Fruit fly (Drosophila melanogaster): ENCODE measurements around the gene pod1.

Gene pod1

DNA sequence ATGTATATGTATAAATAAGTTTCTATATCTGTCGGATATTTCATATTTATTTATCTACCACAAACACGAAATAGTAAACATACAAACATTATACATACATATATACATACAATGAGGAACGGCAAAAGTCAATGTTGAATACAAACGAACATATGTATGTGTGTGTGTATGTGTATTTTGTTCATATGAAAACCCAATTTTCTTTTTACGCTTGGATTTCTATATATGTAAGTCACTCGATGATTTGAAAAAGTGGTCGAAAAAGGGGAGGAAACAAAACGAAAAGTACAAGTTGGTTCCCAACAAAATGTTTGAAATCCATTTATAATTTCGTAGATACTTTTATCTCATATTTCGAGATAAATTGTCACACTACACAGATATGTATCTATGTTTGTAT, 53.8 kb downstream of the pod1 start:
- TF ChIP-seq Mio (GFP tag; optimal IDR thresholded peaks at IDR 0.05) (no peak), dsf (GFP tag; optimal IDR thresholded peaks at IDR 0.05; ENCODE audit: borderline replicate concordance) (no peak), Sp1 (GFP tag; optimal IDR thresholded peaks at IDR 0.05) (no peak), Jra (GFP tag; optimal IDR thresholded peaks at IDR 0.05) (no peak), h (GFP tag; optimal IDR thresholded peaks at IDR 0.05) (no peak)

DNA sequence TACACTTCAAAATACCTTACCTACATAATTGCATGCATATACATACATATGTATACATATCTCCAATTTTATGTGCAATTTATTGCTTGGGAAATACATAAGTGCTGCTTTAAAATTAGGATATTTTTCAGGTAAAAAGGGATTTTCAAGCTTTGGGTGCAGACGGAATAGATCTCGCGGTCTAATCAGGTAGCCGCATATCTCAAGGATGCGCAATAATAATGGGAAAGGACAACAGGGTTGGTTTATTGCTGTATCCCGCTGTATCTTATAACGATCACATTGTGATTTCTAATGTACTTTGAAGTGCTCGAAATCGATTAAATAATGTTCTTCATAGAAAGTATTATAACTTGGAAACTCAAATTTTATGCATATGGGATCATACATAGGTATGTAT, 54.2 kb downstream of the pod1 start:
- TF ChIP-seq CrebA (GFP tag; optimal IDR thresholded peaks at IDR 0.05; ENCODE audit: borderline replicate concordance) (no peak), tai (GFP tag; optimal IDR thresholded peaks at IDR 0.05) (no peak), Hr83 (GFP tag; optimal IDR thresholded peaks at IDR 0.05; ENCODE audit: poor library complexity, severe bottlenecking) (no peak), lola (GFP tag; optimal IDR thresholded peaks at IDR 0.05) (no peak), Hnf4 (GFP tag; optimal IDR thresholded peaks at IDR 0.05) (no peak), Rel (GFP tag; optimal IDR thresholded peaks at IDR 0.05) (no peak), Rel (tag; optimal IDR thresholded peaks at IDR 0.05) (no peak), jim (GFP tag; optimal IDR thresholded peaks at IDR 0.05) (no peak), rgr (GFP tag; optimal IDR thresholded peaks at IDR 0.05) (no peak), Hr78 (GFP tag; optimal IDR thresholded peaks at IDR 0.05) (no peak), Myc (optimal IDR thresholded peaks at IDR 0.05) (no peak), usp (GFP tag; optimal IDR thresholded peaks at IDR 0.05) (no peak), CG32264 (GFP tag; optimal IDR thresholded peaks at IDR 0.05) (no peak), OdsH (GFP tag; optimal IDR thresholded peaks at IDR 0.05) (no peak), psq (GFP tag; optimal IDR thresholded peaks at IDR 0.05) (no peak), fru (GFP tag; optimal IDR thresholded peaks at IDR 0.05) (no peak), Sp1 (GFP tag; optimal IDR thresholded peaks at IDR 0.05) (no peak), woc (GFP tag; optimal IDR thresholded peaks at IDR 0.05) (no peak), Jra (GFP tag; optimal IDR thresholded peaks at IDR 0.05) (no peak), N (GFP tag; optimal IDR thresholded peaks at IDR 0.05) (no peak), sage (GFP tag; optimal IDR thresholded peaks at IDR 0.05) (no peak)

DNA sequence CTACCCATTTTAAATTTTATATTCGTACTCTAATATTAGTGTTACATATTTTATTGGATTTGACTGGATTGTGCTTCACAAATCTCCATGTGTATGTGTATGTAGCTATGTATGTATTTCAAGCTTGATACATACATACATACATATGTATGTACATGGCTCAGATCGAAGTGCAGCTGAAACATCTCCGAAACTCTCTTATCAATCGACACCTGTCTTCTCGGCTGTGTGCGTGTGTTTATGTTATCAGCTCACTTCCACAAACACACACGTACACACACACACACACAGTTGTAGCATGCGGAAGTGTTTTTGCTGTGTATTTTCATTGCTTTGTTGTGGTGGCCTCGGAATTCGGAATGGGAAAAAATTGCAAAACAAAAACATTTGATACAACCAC, 55.8 kb downstream of the pod1 start:
- no peak for TF ChIP-seq CrebA (GFP tag; optimal IDR thresholded peaks at IDR 0.05; ENCODE audit: borderline replicate concordance)

DNA sequence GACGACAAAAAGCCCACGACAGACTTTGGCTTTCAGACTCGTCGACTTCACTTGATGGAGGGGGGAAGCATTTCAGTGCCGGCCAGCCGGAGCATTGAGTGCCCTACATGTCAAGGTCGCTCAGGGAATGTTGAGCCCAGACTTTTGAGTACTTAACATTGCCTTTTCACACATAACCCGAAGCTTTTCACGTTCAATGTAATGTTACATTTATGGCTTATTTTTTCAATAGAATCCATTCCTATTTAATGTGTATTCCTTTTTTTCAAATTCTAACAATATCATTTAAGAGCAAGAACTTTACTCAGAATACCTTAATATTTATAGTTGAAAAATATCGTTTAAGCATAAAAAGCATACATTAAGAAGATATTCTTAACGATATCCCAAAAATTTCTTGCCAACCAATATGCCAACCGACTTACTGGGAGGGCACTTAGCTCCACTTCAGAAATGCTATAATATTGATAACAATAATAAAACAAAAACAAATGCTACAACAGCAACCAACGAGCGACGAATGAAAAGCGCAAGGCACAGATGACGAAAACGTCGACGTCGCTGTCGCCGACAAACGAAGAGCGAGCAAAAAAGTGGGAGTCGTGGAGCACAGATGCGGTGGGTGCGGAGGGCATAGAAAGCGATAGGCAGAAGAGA, 56.4 kb downstream of the pod1 start:
- TF ChIP-seq CG9705 (GFP tag; optimal IDR thresholded peaks at IDR 0.05) (peak; percentile 68), sv (GFP tag; optimal IDR thresholded peaks at IDR 0.05) (peak; percentile 64), Sp1 (GFP tag; optimal IDR thresholded peaks at IDR 0.05) (peak; percentile 47), foxo (GFP tag; optimal IDR thresholded peaks at IDR 0.05) (peak in 1 of 2 experiments; percentile 89), ey (GFP tag; optimal IDR thresholded peaks at IDR 0.05) (peak; percentile 86), pan (optimal IDR thresholded peaks at IDR 0.05) (no peak), tai (GFP tag; optimal IDR thresholded peaks at IDR 0.05) (no peak), brk (GFP tag; optimal IDR thresholded peaks at IDR 0.05) (no peak), woc (GFP tag; optimal IDR thresholded peaks at IDR 0.05) (no peak), Rel (GFP tag; optimal IDR thresholded peaks at IDR 0.05) (no peak), Rel (tag; optimal IDR thresholded peaks at IDR 0.05) (peak; percentile 62), CrebA (GFP tag; optimal IDR thresholded peaks at IDR 0.05; ENCODE audit: borderline replicate concordance) (no peak), h (GFP tag; optimal IDR thresholded peaks at IDR 0.05) (peak; percentile 82), dsf (GFP tag; optimal IDR thresholded peaks at IDR 0.05; ENCODE audit: borderline replicate concordance) (no peak), dl (GFP tag; optimal IDR thresholded peaks at IDR 0.05; ENCODE audit: insufficient read depth in 1 of 2, partially characterized antibody in 2 of 2) (peak in 1 of 2 experiments; percentile 41), Hr78 (GFP tag; optimal IDR thresholded peaks at IDR 0.05) (no peak), usp (GFP tag; optimal IDR thresholded peaks at IDR 0.05) (no peak), Myc (optimal IDR thresholded peaks at IDR 0.05) (peak; percentile 55), GATAd (GFP tag; optimal IDR thresholded peaks at IDR 0.05) (no peak), fru (GFP tag; optimal IDR thresholded peaks at IDR 0.05) (peak; percentile 88), CG32264 (GFP tag; optimal IDR thresholded peaks at IDR 0.05) (no peak), Vsx2 (GFP tag; optimal IDR thresholded peaks at IDR 0.05; ENCODE audit: partially characterized antibody) (no peak), rgr (GFP tag; optimal IDR thresholded peaks at IDR 0.05) (peak; percentile 23), OdsH (GFP tag; optimal IDR thresholded peaks at IDR 0.05) (no peak), Hnf4 (GFP tag; optimal IDR thresholded peaks at IDR 0.05) (no peak), lola (GFP tag; optimal IDR thresholded peaks at IDR 0.05) (no peak), Hr83 (GFP tag; optimal IDR thresholded peaks at IDR 0.05; ENCODE audit: poor library complexity, severe bottlenecking) (no peak), Abd-B (GFP tag; optimal IDR thresholded peaks at IDR 0.05) (no peak), Dif (GFP tag; optimal IDR thresholded peaks at IDR 0.05; ENCODE audit: partially characterized antibody) (no peak), psq (GFP tag; optimal IDR thresholded peaks at IDR 0.05) (peak; percentile 96), N (GFP tag; optimal IDR thresholded peaks at IDR 0.05) (no peak), Jra (GFP tag; optimal IDR thresholded peaks at IDR 0.05) (no peak), HLH106 (tag; optimal IDR thresholded peaks at IDR 0.05) (peak; percentile 85), sage (GFP tag; optimal IDR thresholded peaks at IDR 0.05) (no peak), Mio (GFP tag; optimal IDR thresholded peaks at IDR 0.05) (no peak), dmrt93B (GFP tag; optimal IDR thresholded peaks at IDR 0.05) (peak; percentile 87), Dfd (GFP tag; optimal IDR thresholded peaks at IDR 0.05) (no peak), br (GFP tag; optimal IDR thresholded peaks at IDR 0.05) (peak; percentile 6), jim (GFP tag; optimal IDR thresholded peaks at IDR 0.05) (no peak)

All from whole organism, wandering third instar larva.